Worm (Caenorhabditis elegans) whole organism, late embryonic: ENCODE data around the gene sdz-20.

ENCODE experiments used
- C38D4.7 ChIP-seq: fragments of 200-800 bp; sonication (Bioruptor generic); optimal IDR thresholded peaks from 2 replicates; lab custom pipeline; 2018; ENCODE audit warnings: mild to moderate bottlenecking, missing genetic modification characterization, moderate library complexity, missing compliant biosample characterization
- F13H6.1 ChIP-seq: sonication (generic microtip); optimal IDR thresholded peaks from 2 replicates; lab custom pipeline; 2016; ENCODE audit warnings: missing genetic modification characterization, missing compliant biosample characterization
- K02D7.2 ChIP-seq: sonication (generic microtip); optimal IDR thresholded peaks from 2 replicates; lab custom pipeline; 2017; ENCODE audit warnings: mild to moderate bottlenecking, missing genetic modification characterization, missing compliant biosample characterization
- K09A11.1 ChIP-seq: sonication (generic microtip); optimal IDR thresholded peaks from 2 replicates; lab custom pipeline; 2017; ENCODE audit warnings: antibody characterized with exemption, mild to moderate bottlenecking, missing genetic modification characterization, missing compliant biosample characterization; ENCODE audit not compliant: insufficient read depth
- Y22D7AL.16 ChIP-seq: sonication (generic microtip); optimal IDR thresholded peaks from 2 replicates; lab custom pipeline; 2016; ENCODE audit warnings: missing genetic modification characterization, missing compliant biosample characterization
- ahr-1 ChIP-seq: sonication (generic microtip); optimal IDR thresholded peaks from 2 replicates; lab custom pipeline; 2016; ENCODE audit warnings: missing genetic modification characterization, missing compliant biosample characterization
- ceh-14 ChIP-seq: sonication (generic microtip); optimal IDR thresholded peaks from 2 replicates; lab custom pipeline; 2016; ENCODE audit warnings: missing genotype, missing genetic modification characterization, missing compliant biosample characterization
- ceh-19 ChIP-seq: fragments of 200-800 bp; sonication (Bioruptor generic); optimal IDR thresholded peaks from 2 replicates; lab custom pipeline; 2018; ENCODE audit warnings: mild to moderate bottlenecking, missing genetic modification characterization, missing compliant biosample characterization
- ceh-2 ChIP-seq: sonication (generic microtip); optimal IDR thresholded peaks from 2 replicates; lab custom pipeline; 2016; ENCODE audit warnings: missing genotype, missing genetic modification characterization, missing compliant biosample characterization
- ceh-22 ChIP-seq: sonication (generic microtip); optimal IDR thresholded peaks from 2 replicates; lab custom pipeline; 2017; ENCODE audit warnings: missing biosample characterization, missing genetic modification characterization
- ceh-31 ChIP-seq: sonication (generic microtip); optimal IDR thresholded peaks from 2 replicates; lab custom pipeline; 2016; ENCODE audit warnings: missing genetic modification characterization, missing compliant biosample characterization
- ceh-34 ChIP-seq: sonication (generic microtip); optimal IDR thresholded peaks from 2 replicates; lab custom pipeline; 2016; ENCODE audit warnings: mild to moderate bottlenecking, missing genetic modification characterization, missing compliant biosample characterization
- ceh-45 ChIP-seq: fragments of 200-800 bp; sonication (Bioruptor generic); IDR thresholded peaks from 2 replicates; pipeline ENCODE4 v1.3.6; 2022; ENCODE audit warnings: missing genetic modification reagents, missing genetic modification characterization, missing compliant biosample characterization
- ceh-48 ChIP-seq: sonication (generic microtip); optimal IDR thresholded peaks from 2 replicates; lab custom pipeline; 2016; ENCODE audit warnings: missing genetic modification characterization, inconsistent platforms, missing compliant biosample characterization
- ceh-9 ChIP-seq: sonication (generic microtip); optimal IDR thresholded peaks from 2 replicates; lab custom pipeline; 2016; ENCODE audit warnings: mild to moderate bottlenecking, missing genetic modification characterization, inconsistent platforms, missing compliant biosample characterization
- che-1 ChIP-seq: sonication (generic microtip); optimal IDR thresholded peaks from 2 replicates; lab custom pipeline; 2016; ENCODE audit warnings: mild to moderate bottlenecking, missing genetic modification characterization, missing compliant biosample characterization
- dve-1 ChIP-seq: sonication (generic microtip); optimal IDR thresholded peaks from 2 replicates; lab custom pipeline; 2017; ENCODE audit warnings: antibody characterized with exemption, mild to moderate bottlenecking, missing genetic modification characterization, missing compliant biosample characterization
- elt-2 ChIP-seq: sonication (generic microtip); optimal IDR thresholded peaks from 2 replicates; lab custom pipeline; 2016; ENCODE audit warnings: missing genetic modification reagents, missing genetic modification characterization, missing compliant biosample characterization
- elt-4 ChIP-seq: sonication (generic microtip); optimal IDR thresholded peaks from 2 replicates; lab custom pipeline; 2016; ENCODE audit warnings: missing genetic modification characterization, missing compliant biosample characterization
- ets-4 ChIP-seq: sonication (generic microtip); optimal IDR thresholded peaks from 2 replicates; lab custom pipeline; 2016; ENCODE audit warnings: missing genetic modification characterization, missing compliant biosample characterization
- eyg-1 ChIP-seq: sonication (generic microtip); optimal IDR thresholded peaks from 2 replicates; lab custom pipeline; 2016; ENCODE audit warnings: missing genotype, missing genetic modification characterization, missing compliant biosample characterization
- fkh-10 ChIP-seq: fragments of 150-350 bp; optimal IDR thresholded peaks from 2 replicates; lab custom pipeline; 2014; ENCODE audit warnings: missing biosample characterization, missing genetic modification reagents, missing genetic modification characterization
- fkh-6 ChIP-seq: sonication (generic microtip); optimal IDR thresholded peaks from 2 replicates; lab custom pipeline; 2016; ENCODE audit warnings: missing genetic modification characterization, missing compliant biosample characterization
- hlh-6 ChIP-seq: sonication (generic microtip); optimal IDR thresholded peaks from 2 replicates; lab custom pipeline; 2016; ENCODE audit warnings: missing genotype, missing genetic modification characterization, missing compliant biosample characterization
- hlh-8 ChIP-seq: sonication (generic microtip); optimal IDR thresholded peaks from 2 replicates; lab custom pipeline; 2016; ENCODE audit warnings: missing genotype, missing genetic modification characterization, missing compliant biosample characterization
- nhr-11 ChIP-seq: fragments of 150-350 bp; optimal IDR thresholded peaks from 2 replicates; lab custom pipeline; 2014; ENCODE audit warnings: missing biosample characterization, missing genetic modification characterization
- nhr-232 ChIP-seq: sonication (generic microtip); optimal IDR thresholded peaks from 2 replicates; lab custom pipeline; 2016; ENCODE audit warnings: missing genetic modification characterization, missing compliant biosample characterization
- npax-4 ChIP-seq: sonication (generic microtip); optimal IDR thresholded peaks from 2 replicates; lab custom pipeline; 2016; ENCODE audit warnings: missing genetic modification characterization, missing compliant biosample characterization
- pag-3 ChIP-seq: sonication (generic microtip); optimal IDR thresholded peaks from 2 replicates; lab custom pipeline; 2016; ENCODE audit warnings: missing compliant biosample characterization, missing genetic modification characterization, borderline replicate concordance
- pat-9 ChIP-seq: fragments of 200-800 bp; sonication (Bioruptor generic); optimal IDR thresholded peaks from 2 replicates; lab custom pipeline; 2018; ENCODE audit warnings: mild to moderate bottlenecking, missing genetic modification characterization, moderate library complexity, missing compliant biosample characterization
- pha-2 ChIP-seq: sonication (generic microtip); optimal IDR thresholded peaks from 2 replicates; lab custom pipeline; 2017; ENCODE audit warnings: mild to moderate bottlenecking, missing genetic modification characterization, missing compliant biosample characterization
- pha-4 ChIP-seq: fragments of 150-350 bp; optimal IDR thresholded peaks from 2 replicates; lab custom pipeline; 2018; ENCODE audit warnings: missing biosample characterization, missing genetic modification reagents, missing genetic modification characterization
- ref-2 ChIP-seq: sonication (generic microtip); optimal IDR thresholded peaks from 2 replicates; lab custom pipeline; 2016; ENCODE audit warnings: missing genetic modification characterization, missing compliant biosample characterization
- rnt-1 ChIP-seq: sonication (generic microtip); optimal IDR thresholded peaks from 2 replicates; lab custom pipeline; 2016; ENCODE audit warnings: missing genetic modification characterization, missing compliant biosample characterization
- sox-4 ChIP-seq: sonication (generic microtip); optimal IDR thresholded peaks from 2 replicates; lab custom pipeline; 2017; ENCODE audit warnings: mild to moderate bottlenecking, missing genetic modification characterization, inconsistent platforms, missing compliant biosample characterization
- syd-9 ChIP-seq: sonication (generic microtip); optimal IDR thresholded peaks from 2 replicates; lab custom pipeline; 2016; ENCODE audit warnings: mild to moderate bottlenecking, missing genetic modification characterization, moderate library complexity, missing compliant biosample characterization
- tbx-7 ChIP-seq: sonication (generic microtip); optimal IDR thresholded peaks from 2 replicates; lab custom pipeline; 2016; ENCODE audit warnings: missing genotype, missing genetic modification characterization, missing compliant biosample characterization
- unc-3 ChIP-seq, 2 experiments: fragments of 200-800 bp in 1 of 2; sonication (Bioruptor generic) in 1 of 2; sonication (generic microtip) in 1 of 2; conservative IDR thresholded peaks in 1 of 2; optimal IDR thresholded peaks in 1 of 2; 2 replicates each; pipeline versions ENCODE4 v1.3.6 to Lab custom; 2016 to 2022; ENCODE audit warnings: missing compliant biosample characterization in 2 of 2, missing genetic modification characterization in 2 of 2, missing genetic modification reagents in 1 of 2
- unc-42 ChIP-seq: sonication (generic microtip); optimal IDR thresholded peaks from 2 replicates; lab custom pipeline; 2016; ENCODE audit warnings: missing genotype, missing genetic modification characterization, missing compliant biosample characterization
- unc-55 ChIP-seq: sonication (generic microtip); optimal IDR thresholded peaks from 2 replicates; lab custom pipeline; 2017; ENCODE audit warnings: missing biosample characterization, missing genetic modification reagents, missing genetic modification characterization
- ztf-16 ChIP-seq: sonication (generic microtip); optimal IDR thresholded peaks from 2 replicates; lab custom pipeline; 2017; ENCODE audit warnings: missing genetic modification characterization, missing compliant biosample characterization

The sdz-20 gene

DNA sequence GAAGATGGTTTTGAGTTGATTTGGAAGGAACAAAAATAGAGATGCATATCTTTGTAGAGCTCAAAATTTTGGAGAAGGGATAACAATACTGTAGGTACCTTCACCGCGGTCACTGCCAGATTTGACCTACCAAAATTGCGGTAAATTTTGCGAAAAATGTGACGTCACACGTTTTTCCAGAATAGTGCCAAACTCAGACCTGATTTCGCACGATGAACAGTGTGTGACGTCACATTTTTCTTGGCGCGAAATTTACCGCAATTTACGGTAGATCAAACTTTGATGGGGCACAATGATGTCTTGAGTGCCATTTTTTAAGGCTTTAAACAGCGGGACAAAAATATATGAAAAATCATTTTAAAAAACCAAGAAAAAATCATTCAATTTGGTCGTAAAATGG, 4.9 kb upstream of the sdz-20 start:
- TF ChIP-seq ceh-14 (tag; lab: Kevin White, UChicago) (no peak), unc-55 (GFP tag; lab: Kevin White, UChicago) (no peak), ceh-2 (tag; lab: Kevin White, UChicago) (no peak), elt-4 (tag; lab: Kevin White, UChicago) (no peak), pha-4 (no peak), Y22D7AL.16 (tag; lab: Kevin White, UChicago) (no peak)

DNA sequence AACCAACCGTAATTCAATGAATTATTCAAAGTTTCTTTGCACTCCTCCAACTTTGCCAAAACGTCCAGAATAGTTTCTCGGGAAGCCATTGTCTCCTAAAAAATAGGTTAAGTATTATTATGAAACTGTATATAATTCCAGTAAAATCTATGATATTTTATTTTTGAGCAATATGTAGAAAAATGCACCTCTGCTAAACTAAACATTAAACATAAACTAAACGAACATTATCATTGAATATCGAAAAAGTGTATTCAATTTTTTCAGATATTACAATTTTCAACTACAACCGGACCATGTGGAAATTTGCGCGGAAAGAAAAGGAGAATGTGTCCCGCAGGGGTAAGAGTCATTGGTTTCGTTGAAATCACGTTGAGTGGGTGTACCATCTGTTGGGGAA, 5.8 kb downstream of the sdz-20 start, which contains the start of gene F53A2.3:
F53A2.3 (minus strand) TSS at position 101 of the 400 bp plus-strand sequence.
- TF ChIP-seq ceh-31 (tag; lab: Kevin White, UChicago) (no peak), unc-55 (GFP tag; lab: Kevin White, UChicago) (no peak), eyg-1 (tag; lab: Kevin White, UChicago) (no peak), pag-3 (tag; lab: Kevin White, UChicago) (no peak), ref-2 (tag; lab: Kevin White, UChicago) (no peak), F13H6.1 (no peak), unc-3 (GFP tag; conservative IDR thresholded peaks at IDR 0.05; lab: Robert Waterston, UW) (no peak), unc-3 (tag; optimal IDR thresholded peaks at IDR 0.05; lab: Kevin White, UChicago) (no peak), fkh-6 (no peak), syd-9 (tag; lab: Kevin White, UChicago) (no peak), unc-42 (tag; lab: Kevin White, UChicago) (no peak), ahr-1 (tag; lab: Kevin White, UChicago) (no peak), ceh-9 (tag; lab: Kevin White, UChicago) (no peak), hlh-6 (tag; lab: Kevin White, UChicago) (no peak), hlh-8 (tag; lab: Kevin White, UChicago) (no peak), ets-4 (no peak)

DNA sequence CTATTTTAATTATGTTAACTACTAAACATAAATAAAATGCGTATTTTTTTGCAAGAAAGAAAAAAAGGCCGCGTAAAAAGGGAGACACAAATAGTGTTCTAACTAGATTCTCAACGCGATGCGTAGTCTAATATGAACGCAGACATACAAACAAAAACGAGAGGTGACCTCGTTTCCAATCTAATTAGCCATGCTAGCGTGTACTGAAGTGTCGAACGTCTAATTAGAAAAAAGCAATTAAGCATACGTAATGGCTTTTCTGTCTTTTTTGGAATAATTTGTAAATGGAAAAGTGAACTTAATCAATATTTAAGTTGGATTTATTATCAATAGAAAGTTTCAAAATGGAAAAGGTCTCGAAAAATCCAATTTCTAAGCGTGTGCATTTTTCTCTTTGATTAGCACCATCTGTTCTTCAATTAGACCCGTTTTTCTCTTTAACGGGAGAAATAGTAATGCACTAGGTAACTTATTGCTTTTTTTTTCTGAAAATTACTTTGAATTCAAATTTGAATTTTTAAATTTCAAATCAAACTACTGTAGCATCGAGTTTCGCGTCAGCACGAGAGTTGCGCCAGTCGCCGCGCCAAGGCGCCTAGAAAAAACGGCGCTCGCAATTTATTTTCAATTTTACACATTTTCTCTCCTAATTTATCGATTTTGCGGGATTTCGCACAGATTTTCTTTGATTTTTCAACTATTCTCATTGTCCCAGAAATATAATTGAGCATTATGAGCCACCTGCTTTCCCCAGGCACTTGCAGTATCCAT, 6.8 kb downstream of the sdz-20 start:
- TF ChIP-seq ceh-48 (tag; lab: Kevin White, UChicago) (no peak), dve-1 (tag; lab: Kevin White, UChicago) (no peak), ceh-14 (tag; lab: Kevin White, UChicago) (peak; percentile 25), hlh-6 (tag; lab: Kevin White, UChicago) (no peak), tbx-7 (no peak), ceh-19 (GFP tag; lab: Kevin White, UChicago) (no peak), rnt-1 (no peak), pat-9 (no peak), ceh-34 (tag; lab: Kevin White, UChicago) (no peak), C38D4.7 (GFP tag; lab: Kevin White, UChicago) (no peak), fkh-10 (no peak), ceh-45 (GFP tag; lab: Robert Waterston, UW) (no peak), nhr-232 (tag; lab: Kevin White, UChicago) (no peak), syd-9 (tag; lab: Kevin White, UChicago) (no peak), npax-4 (no peak), elt-2 (tag; lab: Kevin White, UChicago) (no peak), unc-42 (tag; lab: Kevin White, UChicago) (peak; percentile 95), che-1 (tag; lab: Kevin White, UChicago) (no peak), ceh-31 (tag; lab: Kevin White, UChicago) (peak; percentile 24)
- TF ChIP-seq, all 69 proteins: peak for 3

ce11 chrIII:13341275-13341626, 7.4 kb downstream of the sdz-20 start, which contains the start of gene nud-1:
nud-1 (plus strand) TSS chrIII:13341527.
- TF ChIP-seq dve-1 (tag; lab: Kevin White, UChicago) = no peak
- no peak for TF ChIP-seq nhr-11
- TF ChIP-seq nhr-232 (tag; lab: Kevin White, UChicago) = no peak
- TF ChIP-seq ceh-2 (tag; lab: Kevin White, UChicago) = no peak
- no peak for TF ChIP-seq ahr-1 (tag; lab: Kevin White, UChicago)
- no peak for TF ChIP-seq syd-9 (tag; lab: Kevin White, UChicago)
- no peak for TF ChIP-seq K02D7.2 (tag; lab: Kevin White, UChicago)
- no peak for TF ChIP-seq sox-4
- TF ChIP-seq K09A11.1 (tag; lab: Kevin White, UChicago) = no peak
- no peak for TF ChIP-seq npax-4
- no peak for TF ChIP-seq fkh-10
- TF ChIP-seq pha-2 (tag; lab: Kevin White, UChicago) = no peak
- TF ChIP-seq ceh-14 (tag; lab: Kevin White, UChicago) = no peak
- TF ChIP-seq ets-4 = no peak
- no peak for TF ChIP-seq ceh-22 (tag; lab: Kevin White, UChicago)
- TF ChIP-seq unc-3 (GFP tag; conservative IDR thresholded peaks at IDR 0.05; lab: Robert Waterston, UW) = no peak
- no peak for TF ChIP-seq unc-3 (tag; optimal IDR thresholded peaks at IDR 0.05; lab: Kevin White, UChicago)
- no peak for TF ChIP-seq F13H6.1
- no peak for TF ChIP-seq ztf-16 (tag; lab: Kevin White, UChicago)
- TF ChIP-seq, all 69 proteins: peak for 0
